Worm (Caenorhabditis elegans) whole organism, L2 larva: Measurements from ENCODE around the gene C53A3.1.
"Not testable (repeated sequence)": the region's sequence is repeated elsewhere in the genome, so short reads cannot be mapped to it uniquely, and the experiment has no call there.

Experiments used
- C34F6.9 ChIP-seq: fragments of 150-350 bp; optimal IDR thresholded peaks from 2 replicates; lab custom pipeline; 2014; ENCODE audit warnings: missing biosample characterization, missing genetic modification characterization
- F13H6.1 ChIP-seq: sonication (generic microtip); optimal IDR thresholded peaks from 2 replicates; lab custom pipeline; 2016; ENCODE audit warnings: missing genetic modification characterization, missing compliant biosample characterization
- Y55F3AM.14 ChIP-seq: fragments of 200-800 bp; sonication (Bioruptor generic); optimal IDR thresholded peaks from 2 replicates; lab custom pipeline; 2018; ENCODE audit warnings: mild to moderate bottlenecking, missing genetic modification characterization, missing compliant biosample characterization
- ZK546.5 ChIP-seq: sonication (generic microtip); optimal IDR thresholded peaks from 2 replicates; lab custom pipeline; 2017; ENCODE audit warnings: missing biosample characterization, missing genetic modification characterization
- alr-1 ChIP-seq: fragments of 150-350 bp; optimal IDR thresholded peaks from 2 replicates; lab custom pipeline; 2014; ENCODE audit warnings: missing biosample characterization, missing genetic modification characterization
- aly-2 ChIP-seq: fragments of 150-350 bp; optimal IDR thresholded peaks from 2 replicates; lab custom pipeline; 2014; ENCODE audit warnings: missing biosample characterization, missing genetic modification characterization
- ama-1 ChIP-seq: fragments of 150-350 bp; optimal IDR thresholded peaks from 2 replicates; lab custom pipeline; 2018; ENCODE audit warnings: inconsistent platforms
- blmp-1 ChIP-seq: sonication (generic microtip); optimal IDR thresholded peaks from 2 replicates; lab custom pipeline; 2017; ENCODE audit warnings: missing genetic modification characterization, mild to moderate bottlenecking, missing compliant biosample characterization, antibody characterized with exemption, moderate library complexity; ENCODE audit not compliant: insufficient read depth
- ceh-16 ChIP-seq: fragments of 150-350 bp; optimal IDR thresholded peaks from 2 replicates; lab custom pipeline; 2014; ENCODE audit warnings: missing biosample characterization, missing genetic modification characterization
- ceh-82 ChIP-seq: fragments of 150-350 bp; optimal IDR thresholded peaks from 2 replicates; lab custom pipeline; 2014; ENCODE audit warnings: missing biosample characterization, missing genetic modification characterization
- dmd-4 ChIP-seq: sonication (generic microtip); optimal IDR thresholded peaks from 2 replicates; lab custom pipeline; 2017; ENCODE audit warnings: missing biosample characterization, missing genetic modification characterization
- egl-27 ChIP-seq: sonication (generic microtip); optimal IDR thresholded peaks from 3 replicates; lab custom pipeline; 2017; ENCODE audit warnings: missing biosample characterization, missing genetic modification reagents, missing genetic modification characterization
- elt-1 ChIP-seq: fragments of 150-350 bp; optimal IDR thresholded peaks from 2 replicates; lab custom pipeline; 2014; ENCODE audit warnings: missing biosample characterization, missing genetic modification characterization
- elt-3 ChIP-seq: sonication (generic microtip); optimal IDR thresholded peaks from 2 replicates; lab custom pipeline; 2017; ENCODE audit warnings: missing biosample characterization, missing genetic modification characterization
- lin-11 ChIP-seq: fragments of 150-350 bp; sonication (generic microtip); optimal IDR thresholded peaks from 2 replicates; lab custom pipeline; 2014; ENCODE audit warnings: missing biosample characterization, missing genetic modification characterization, inconsistent platforms, mixed read lengths
- lsy-2 ChIP-seq, 2 experiments: fragments of 150-350 bp in 1 of 2; sonication (generic microtip) in 1 of 2; optimal IDR thresholded peaks; 2 replicates each; lab custom pipeline; 2014 to 2017; ENCODE audit warnings: missing biosample characterization in 2 of 2, missing genetic modification characterization in 2 of 2
- mab-5 ChIP-seq: fragments of 150-350 bp; optimal IDR thresholded peaks from 2 replicates; lab custom pipeline; 2014; ENCODE audit warnings: missing biosample characterization, missing genetic modification characterization
- mbf-1 ChIP-seq: sonication (generic microtip); optimal IDR thresholded peaks from 2 replicates; lab custom pipeline; 2017; ENCODE audit warnings: missing biosample characterization, missing genetic modification characterization
- mdl-1 ChIP-seq, 2 experiments: fragments of 150-350 bp in 1 of 2; sonication (generic microtip) in 1 of 2; optimal IDR thresholded peaks; 2 replicates each; lab custom pipeline; 2017; ENCODE audit warnings: missing biosample characterization in 2 of 2, missing genetic modification characterization in 2 of 2
- nhr-10 ChIP-seq: sonication (generic microtip); optimal IDR thresholded peaks from 2 replicates; lab custom pipeline; 2017; ENCODE audit warnings: missing biosample characterization, missing genetic modification characterization
- nhr-12 ChIP-seq: fragments of 150-350 bp; optimal IDR thresholded peaks from 2 replicates; lab custom pipeline; 2014; ENCODE audit warnings: missing biosample characterization, missing genetic modification characterization
- nhr-129 ChIP-seq: fragments of 150-350 bp; optimal IDR thresholded peaks from 2 replicates; lab custom pipeline; 2014; ENCODE audit warnings: missing biosample characterization, missing genetic modification characterization
- nhr-21 ChIP-seq: fragments of 150-350 bp; optimal IDR thresholded peaks from 2 replicates; lab custom pipeline; 2014; ENCODE audit warnings: missing biosample characterization, missing genetic modification characterization
- nhr-237 ChIP-seq: fragments of 150-350 bp; optimal IDR thresholded peaks from 2 replicates; lab custom pipeline; 2014; ENCODE audit warnings: missing biosample characterization, missing genetic modification characterization
- nhr-25 ChIP-seq: fragments of 150-350 bp; sonication (generic microtip); optimal IDR thresholded peaks from 3 replicates; lab custom pipeline; 2014; ENCODE audit warnings: missing biosample characterization, missing genetic modification characterization
- peb-1 ChIP-seq: fragments of 150-350 bp; optimal IDR thresholded peaks from 2 replicates; lab custom pipeline; 2014; ENCODE audit warnings: missing biosample characterization, missing genetic modification characterization
- sem-4 ChIP-seq: fragments of 150-350 bp; optimal IDR thresholded peaks from 2 replicates; lab custom pipeline; 2014; ENCODE audit warnings: missing biosample characterization, missing genetic modification reagents, missing genetic modification characterization
- sma-3 ChIP-seq: sonication (generic microtip); optimal IDR thresholded peaks from 2 replicates; lab custom pipeline; 2016; ENCODE audit warnings: missing genetic modification reagents, missing genetic modification characterization, missing compliant biosample characterization
- sma-9 ChIP-seq, 2 experiments: fragments of 150-350 bp in 1 of 2; sonication (generic microtip) in 1 of 2; optimal IDR thresholded peaks; 2 replicates each; lab custom pipeline; 2014 to 2016; ENCODE audit warnings: missing genetic modification characterization in 2 of 2, mild to moderate bottlenecking in 1 of 2, missing biosample characterization in 1 of 2, missing compliant biosample characterization in 1 of 2, missing genetic modification reagents in 1 of 2, moderate library complexity in 1 of 2
- snpc-4 ChIP-seq: fragments of 150-350 bp; optimal IDR thresholded peaks from 2 replicates; lab custom pipeline; 2014; ENCODE audit warnings: missing biosample characterization, missing genetic modification characterization
- unc-39 ChIP-seq: fragments of 150-350 bp; optimal IDR thresholded peaks from 2 replicates; lab custom pipeline; 2014; ENCODE audit warnings: missing biosample characterization, missing genetic modification characterization
- unc-55 ChIP-seq: fragments of 150-350 bp; sonication (generic microtip); optimal IDR thresholded peaks from 3 replicates; lab custom pipeline; 2014; ENCODE audit warnings: missing biosample characterization, missing genetic modification reagents, missing genetic modification characterization
- unc-62 ChIP-seq: fragments of 150-350 bp; optimal IDR thresholded peaks from 2 replicates; lab custom pipeline; 2014; ENCODE audit warnings: missing biosample characterization, missing genetic modification reagents, missing genetic modification characterization
- zag-1 ChIP-seq: fragments of 150-350 bp; optimal IDR thresholded peaks from 2 replicates; lab custom pipeline; 2014; ENCODE audit warnings: missing biosample characterization, missing genetic modification characterization
- ztf-1 ChIP-seq: fragments of 200-800 bp; sonication (Bioruptor generic); conservative IDR thresholded peaks from 2 replicates; pipeline ENCODE4 v1.3.6; 2022; ENCODE audit warnings: missing genetic modification characterization, missing compliant biosample characterization
- ztf-11 ChIP-seq: sonication (generic microtip); optimal IDR thresholded peaks from 2 replicates; lab custom pipeline; 2017; ENCODE audit warnings: missing biosample characterization, missing genetic modification characterization

C53A3.1 gene

DNA sequence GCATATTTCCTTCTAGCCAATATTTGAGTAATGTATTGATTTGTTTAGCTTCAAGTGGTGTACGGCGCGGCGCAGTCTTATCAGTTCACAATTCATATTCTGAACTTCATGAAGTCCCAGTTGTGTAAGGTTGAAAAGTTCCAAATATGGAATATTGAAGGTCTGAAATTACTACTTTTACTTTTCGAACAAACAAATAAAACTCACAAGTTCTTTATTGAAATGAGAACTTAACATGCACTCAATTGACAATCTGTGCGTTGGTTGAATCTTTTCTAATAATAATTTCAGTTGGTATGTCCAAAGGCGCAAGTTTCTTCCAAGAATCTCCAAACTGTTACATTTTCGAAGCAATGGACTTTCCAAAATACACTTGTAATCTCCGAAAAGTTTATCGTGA lies 1.3 kb downstream of the C53A3.1 start, which contains the start of gene C53A3.4:
Gene C53A3.4 (minus strand): TSS at position 101 of the 400 bp plus-strand sequence.
- TF ChIP-seq mbf-1 = no peak
- TF ChIP-seq elt-3 = no peak
- TF ChIP-seq lin-11 (tag; lab: Kevin White, UChicago) = no peak
- no peak for TF ChIP-seq lsy-2 (tag; optimal IDR thresholded peaks at IDR 0.05; lab: Kevin White, UChicago)
- no peak for TF ChIP-seq mdl-1 (tag; optimal IDR thresholded peaks at IDR 0.05; lab: Kevin White, UChicago)
- TF ChIP-seq mab-5 (tag; lab: Kevin White, UChicago) = no peak
- no peak for TF ChIP-seq ceh-82 (tag; lab: Kevin White, UChicago)
- no peak for TF ChIP-seq alr-1 (tag; lab: Kevin White, UChicago)
- TF ChIP-seq sem-4 (tag; lab: Kevin White, UChicago) = no peak
- no peak for TF ChIP-seq ceh-16 (tag; lab: Kevin White, UChicago)
- TF ChIP-seq ztf-11 (tag; lab: Kevin White, UChicago) = no peak
- TF ChIP-seq blmp-1 (tag; lab: Kevin White, UChicago) = no peak
- no peak for TF ChIP-seq snpc-4
- no peak for TF ChIP-seq ztf-1 (GFP tag; lab: Robert Waterston, UW)
- no peak for TF ChIP-seq nhr-21 (tag; lab: Kevin White, UChicago)
- no peak for TF ChIP-seq nhr-25 (tag; lab: Kevin White, UChicago)

ce11 chrV:5756193-5756592 lies 3.8 kb downstream of the C53A3.1 start, which contains the start of gene C53A3.3:
TSS of gene C53A3.3 (plus strand) at chrV:5756493.
- TF ChIP-seq unc-55 (GFP tag; lab: Kevin White, UChicago) (no peak), nhr-129 (tag; lab: Kevin White, UChicago) (no peak), blmp-1 (tag; lab: Kevin White, UChicago) (no peak), aly-2 (tag; lab: Kevin White, UChicago) (no peak), zag-1 (tag; lab: Kevin White, UChicago) (no peak), nhr-10 (no peak), mbf-1 (no peak), nhr-12 (tag; lab: Kevin White, UChicago) (no peak), sma-9 (GFP tag; optimal IDR thresholded peaks at IDR 0.05; lab: Kevin White, UChicago) (no peak), sma-9 (tag; optimal IDR thresholded peaks at IDR 0.05; lab: Kevin White, UChicago) (no peak), F13H6.1 (tag; lab: Kevin White, UChicago) (no peak), ztf-11 (tag; lab: Kevin White, UChicago) (no peak), elt-1 (no peak), lsy-2 (tag; optimal IDR thresholded peaks at IDR 0.05; lab: Kevin White, UChicago) (no peak), peb-1 (no peak), snpc-4 (no peak), unc-39 (tag; lab: Kevin White, UChicago) (no peak), mdl-1 (tag; optimal IDR thresholded peaks at IDR 0.05; lab: Kevin White, UChicago) (no peak), unc-62 (GFP tag; lab: Kevin White, UChicago) (no peak)

- not testable (repeated sequence) for TF ChIP-seq elt-3; unc-55 (GFP tag; lab: Kevin White, UChicago); ZK546.5 (tag; lab: Kevin White, UChicago)
- TF ChIP-seq, all 48 proteins: peak for 0; not testable (repeated sequence) for 48
These were observed 4.8 kb downstream of the C53A3.1 start, which contains the start of gene K09H11.11 for ce11 chrV:5755203-5755693. TSS of gene K09H11.11 (minus strand) at chrV:5755253.

- no peak for TF ChIP-seq Y55F3AM.14
- TF ChIP-seq nhr-237 (tag; lab: Kevin White, UChicago) = no peak
- TF ChIP-seq sma-9 (GFP tag; optimal IDR thresholded peaks at IDR 0.05; lab: Kevin White, UChicago) = no peak
- no peak for TF ChIP-seq sma-9 (tag; optimal IDR thresholded peaks at IDR 0.05; lab: Kevin White, UChicago)
- no peak for TF ChIP-seq egl-27 (tag; lab: Kevin White, UChicago)
- no peak for TF ChIP-seq nhr-25 (tag; lab: Kevin White, UChicago)
- TF ChIP-seq nhr-12 (tag; lab: Kevin White, UChicago) = no peak
- TF ChIP-seq sma-3 (GFP tag; lab: Kevin White, UChicago) = no peak
- no peak for TF ChIP-seq unc-39 (tag; lab: Kevin White, UChicago)
- TF ChIP-seq ZK546.5 (tag; lab: Kevin White, UChicago) = no peak
- no peak for TF ChIP-seq ztf-1 (GFP tag; lab: Robert Waterston, UW)
- TF ChIP-seq dmd-4 (tag; lab: Kevin White, UChicago) = no peak
- no peak for TF ChIP-seq C34F6.9 (tag; lab: Kevin White, UChicago)
- TF ChIP-seq lin-11 (tag; lab: Kevin White, UChicago) = no peak
- TF ChIP-seq mdl-1 (tag; optimal IDR thresholded peaks at IDR 0.05; lab: Kevin White, UChicago) = no peak
- no peak for TF ChIP-seq peb-1
- TF ChIP-seq nhr-129 (tag; lab: Kevin White, UChicago) = no peak
- TF ChIP-seq ama-1 (lab: Kevin White, UChicago) = no peak
- no peak for TF ChIP-seq alr-1 (tag; lab: Kevin White, UChicago)
These were observed 6.6 kb downstream of the C53A3.1 start, which contains the start of gene pgph-1 for ce11 chrV:5753432-5753831. TSS of gene pgph-1 (minus strand) at chrV:5753532.
